Worm (Caenorhabditis elegans): ENCODE results near the gene nep-3.

DNA sequence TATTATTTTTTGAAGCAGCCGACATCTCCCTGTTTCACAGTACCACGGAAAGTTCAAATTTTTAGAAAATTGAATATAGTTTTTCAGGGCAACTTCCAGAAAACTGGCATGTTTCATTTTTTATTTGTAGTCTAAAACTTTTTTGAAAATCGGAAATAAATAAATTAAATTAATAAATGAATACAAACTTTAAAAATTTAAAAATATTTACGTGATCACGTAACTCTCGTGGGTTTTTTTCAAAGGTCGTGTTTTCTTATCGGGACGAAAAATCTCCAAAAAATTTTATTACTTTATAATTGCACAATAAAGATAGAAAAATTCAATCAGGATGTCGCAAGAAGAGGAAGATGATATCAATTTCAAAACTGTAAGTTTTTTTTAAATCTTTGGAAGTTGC is 34.7 kb upstream of the nep-3 start, which contains the start of gene F53C3.1:
- no peak for TF ChIP-seq dmd-4 (tag; optimal IDR thresholded peaks at IDR 0.05; ENCODE audit: borderline replicate concordance)
- no peak for TF ChIP-seq ama-1 (optimal IDR thresholded peaks at IDR 0.05)
- TF ChIP-seq pha-4 (tag; optimal IDR thresholded peaks at IDR 0.05) = no peak
- no peak for TF ChIP-seq npax-4 (tag; optimal IDR thresholded peaks at IDR 0.05)
- no peak for TF ChIP-seq hlh-15 (tag; optimal IDR thresholded peaks at IDR 0.05)
- TF ChIP-seq T23F11.4 (GFP tag; optimal IDR thresholded peaks at IDR 0.05) = no peak
- TF ChIP-seq ceh-24 (tag; optimal IDR thresholded peaks at IDR 0.05) = no peak
- no peak for TF ChIP-seq nfya-1 (tag; optimal IDR thresholded peaks at IDR 0.05)
- no peak for TF ChIP-seq ceh-6 (GFP tag; optimal IDR thresholded peaks at IDR 0.05)
